Worm (Caenorhabditis elegans) whole organism, mixed stage, embryonic: ENCODE data around the gene F58F12.3.
A peak's percentile ranks its signal among the peaks of the same experiment; 100 is the strongest.

Experiments used
- M03D4.4 ChIP-seq: sonication (generic microtip); optimal IDR thresholded peaks from 2 replicates; lab custom pipeline; 2017; ENCODE audit warnings: mild to moderate bottlenecking, missing genetic modification characterization, missing compliant biosample characterization
- bed-3 ChIP-seq: fragments of 200-800 bp; sonication (Bioruptor generic); optimal IDR thresholded peaks from 3 replicates; lab custom pipeline; 2018; ENCODE audit warnings: mild to moderate bottlenecking, missing genetic modification characterization, moderate library complexity, missing compliant biosample characterization
- ceh-39 ChIP-seq: fragments of 150-350 bp; optimal IDR thresholded peaks from 2 replicates; lab custom pipeline; 2014; ENCODE audit warnings: missing biosample characterization, missing genetic modification characterization
- ceh-83 ChIP-seq: fragments of 200-800 bp; sonication (Bioruptor generic); optimal IDR thresholded peaks from 2 replicates; lab custom pipeline; 2018; ENCODE audit warnings: mild to moderate bottlenecking, missing genetic modification characterization, missing compliant biosample characterization
- ces-1 ChIP-seq: fragments of 150-350 bp; optimal IDR thresholded peaks from 2 replicates; lab custom pipeline; 2014; ENCODE audit warnings: missing biosample characterization, missing genetic modification reagents, missing genetic modification characterization
- cnd-1 ChIP-seq: fragments of 200-800 bp; sonication (Bioruptor generic); optimal IDR thresholded peaks from 2 replicates; lab custom pipeline; 2018; ENCODE audit warnings: mild to moderate bottlenecking, missing genetic modification characterization, missing compliant biosample characterization
- drap-1 ChIP-seq: fragments of 200-800 bp; sonication (Bioruptor generic); optimal IDR thresholded peaks from 3 replicates; lab custom pipeline; 2018; ENCODE audit warnings: mild to moderate bottlenecking, missing genetic modification characterization, missing compliant biosample characterization
- elt-1 ChIP-seq: sonication (generic microtip); optimal IDR thresholded peaks from 2 replicates; lab custom pipeline; 2017; ENCODE audit warnings: missing genetic modification characterization, mild to moderate bottlenecking, missing compliant biosample characterization, antibody characterized with exemption, moderate library complexity, borderline replicate concordance; ENCODE audit not compliant: insufficient read depth
- elt-3 ChIP-seq: fragments of 150-350 bp; optimal IDR thresholded peaks from 2 replicates; lab custom pipeline; 2014; ENCODE audit warnings: missing biosample characterization, missing genetic modification characterization
- flh-1 ChIP-seq: fragments of 200-800 bp; sonication (Bioruptor generic); optimal IDR thresholded peaks from 2 replicates; lab custom pipeline; 2018; ENCODE audit warnings: mild to moderate bottlenecking, missing genetic modification characterization, moderate library complexity, missing compliant biosample characterization
- ham-2 ChIP-seq: fragments of 200-800 bp; sonication (Bioruptor generic); optimal IDR thresholded peaks from 2 replicates; lab custom pipeline; 2018; ENCODE audit warnings: mild to moderate bottlenecking, missing genetic modification characterization, missing compliant biosample characterization
- hlh-1 ChIP-seq: fragments of 150-350 bp; optimal IDR thresholded peaks from 2 replicates; lab custom pipeline; 2014; ENCODE audit warnings: missing biosample characterization, missing genetic modification reagents, missing genetic modification characterization
- lin-13 ChIP-seq: fragments of 150-350 bp; optimal IDR thresholded peaks from 2 replicates; lab custom pipeline; 2014; ENCODE audit warnings: missing biosample characterization, missing genetic modification characterization
- lin-32 ChIP-seq: fragments of 200-800 bp; sonication (Bioruptor generic); optimal IDR thresholded peaks from 2 replicates; lab custom pipeline; 2018; ENCODE audit warnings: mild to moderate bottlenecking, missing genetic modification characterization, missing compliant biosample characterization
- lsy-2 ChIP-seq: fragments of 150-350 bp; optimal IDR thresholded peaks from 2 replicates; lab custom pipeline; 2014; ENCODE audit warnings: missing biosample characterization, missing genetic modification characterization
- mab-5 ChIP-seq: fragments of 150-350 bp; optimal IDR thresholded peaks from 2 replicates; lab custom pipeline; 2014; ENCODE audit warnings: missing biosample characterization, missing genetic modification characterization
- mep-1 ChIP-seq: fragments of 150-350 bp; optimal IDR thresholded peaks from 2 replicates; lab custom pipeline; 2017; ENCODE audit warnings: missing biosample characterization, missing genetic modification reagents, missing genetic modification characterization, inconsistent platforms
- mls-2 ChIP-seq: sonication (generic microtip); optimal IDR thresholded peaks from 2 replicates; lab custom pipeline; 2016; ENCODE audit warnings: mild to moderate bottlenecking, missing genetic modification characterization, moderate library complexity, missing compliant biosample characterization
- nhr-12 ChIP-seq: fragments of 150-350 bp; optimal IDR thresholded peaks from 2 replicates; lab custom pipeline; 2014; ENCODE audit warnings: missing biosample characterization, missing genetic modification characterization
- nhr-2 ChIP-seq: fragments of 150-350 bp; optimal IDR thresholded peaks from 2 replicates; lab custom pipeline; 2014; ENCODE audit warnings: missing biosample characterization, missing genetic modification characterization
- nhr-237 ChIP-seq: fragments of 150-350 bp; optimal IDR thresholded peaks from 2 replicates; lab custom pipeline; 2014; ENCODE audit warnings: missing biosample characterization, missing genetic modification characterization
- nhr-28 ChIP-seq: fragments of 150-350 bp; optimal IDR thresholded peaks from 2 replicates; lab custom pipeline; 2014; ENCODE audit warnings: missing biosample characterization, missing genetic modification characterization
- nhr-76 ChIP-seq: sonication (generic microtip); optimal IDR thresholded peaks from 2 replicates; lab custom pipeline; 2017; ENCODE audit warnings: missing biosample characterization, missing genetic modification characterization
- snpc-4 ChIP-seq: fragments of 150-350 bp; optimal IDR thresholded peaks from 2 replicates; lab custom pipeline; 2014; ENCODE audit warnings: missing biosample characterization, missing genetic modification characterization
- sptf-1 ChIP-seq: sonication (generic microtip); optimal IDR thresholded peaks from 2 replicates; lab custom pipeline; 2017; ENCODE audit warnings: mild to moderate bottlenecking, missing genetic modification characterization, moderate library complexity, missing compliant biosample characterization
- tbx-8 ChIP-seq: fragments of 200-800 bp; sonication (Bioruptor generic); optimal IDR thresholded peaks from 2 replicates; lab custom pipeline; 2018; ENCODE audit warnings: mild to moderate bottlenecking, missing genetic modification characterization, moderate library complexity, missing compliant biosample characterization
- unc-120 ChIP-seq: sonication (generic microtip); optimal IDR thresholded peaks from 2 replicates; lab custom pipeline; 2017; ENCODE audit warnings: missing genetic modification characterization, missing compliant biosample characterization; ENCODE audit not compliant: poor library complexity, severe bottlenecking
- unc-39 ChIP-seq: fragments of 150-350 bp; optimal IDR thresholded peaks from 2 replicates; lab custom pipeline; 2014; ENCODE audit warnings: missing biosample characterization, missing genetic modification characterization
- unc-62 ChIP-seq: fragments of 150-350 bp; optimal IDR thresholded peaks from 2 replicates; lab custom pipeline; 2014; ENCODE audit warnings: missing biosample characterization, missing genetic modification reagents, missing genetic modification characterization
- zip-8 ChIP-seq: fragments of 150-350 bp; optimal IDR thresholded peaks from 2 replicates; lab custom pipeline; 2014; ENCODE audit warnings: missing biosample characterization, missing genetic modification characterization
- ztf-11 ChIP-seq: fragments of 150-350 bp; optimal IDR thresholded peaks from 2 replicates; lab custom pipeline; 2014; ENCODE audit warnings: missing biosample characterization, missing genetic modification characterization

The F58F12.3 gene

ce11 chrII:6387937-6388336 is 3.2 kb downstream of the F58F12.3 start, which contains the start of gene F58F12.2:
TSS of gene F58F12.2 (minus strand) at chrII:6388037.
- TF ChIP-seq nhr-76 (tag; lab: Kevin White, UChicago) (no peak), ceh-39 (tag; lab: Kevin White, UChicago) (no peak), unc-62 (GFP tag; lab: Kevin White, UChicago) (no peak), ceh-83 (no peak), nhr-2 (tag; lab: Kevin White, UChicago) (no peak), mab-5 (tag; lab: Kevin White, UChicago) (no peak), sptf-1 (tag; lab: Kevin White, UChicago) (no peak), tbx-8 (GFP tag; lab: Kevin White, UChicago) (no peak), zip-8 (no peak)

ce11 chrII:6386467-6386866 is 4.6 kb downstream of the F58F12.3 start, which contains the start of gene F58F12.4:
TSS of gene F58F12.4 (plus strand) at chrII:6386767.
- no peak for TF ChIP-seq drap-1 (GFP tag; lab: Kevin White, UChicago)
- no peak for TF ChIP-seq nhr-76 (tag; lab: Kevin White, UChicago)
- TF ChIP-seq bed-3 (GFP tag; lab: Kevin White, UChicago): no peak
- no peak for TF ChIP-seq sptf-1 (tag; lab: Kevin White, UChicago)
- TF ChIP-seq nhr-28 (tag; lab: Kevin White, UChicago): no peak
- no peak for TF ChIP-seq ces-1 (GFP tag; lab: Kevin White, UChicago)
- no peak for TF ChIP-seq M03D4.4 (tag; lab: Kevin White, UChicago)
- TF ChIP-seq tbx-8 (GFP tag; lab: Kevin White, UChicago): no peak
- no peak for TF ChIP-seq snpc-4 (tag; lab: Kevin White, UChicago)
- TF ChIP-seq lsy-2 (tag; lab: Kevin White, UChicago): no peak
- TF ChIP-seq lin-32: no peak
- no peak for TF ChIP-seq elt-3
- TF ChIP-seq ham-2 (GFP tag; lab: Kevin White, UChicago): no peak
- TF ChIP-seq unc-62 (GFP tag; lab: Kevin White, UChicago): no peak
- no peak for TF ChIP-seq flh-1 (GFP tag; lab: Kevin White, UChicago)
- TF ChIP-seq mls-2: no peak
- no peak for TF ChIP-seq ceh-39 (tag; lab: Kevin White, UChicago)
- no peak for TF ChIP-seq nhr-12 (tag; lab: Kevin White, UChicago)
- TF ChIP-seq mab-5 (tag; lab: Kevin White, UChicago): no peak
- TF ChIP-seq, all 35 proteins: peak for 0

ce11 chrII:6383183-6383695 is 7.9 kb downstream of the F58F12.3 start, which contains the start of gene F58F12.1:
TSS of gene F58F12.1 (plus strand) at chrII:6383645.
- TF ChIP-seq ceh-39 (tag; lab: Kevin White, UChicago) (no peak), sptf-1 (tag; lab: Kevin White, UChicago) (peak; percentile 12), lin-13 (tag; lab: Kevin White, UChicago) (peak; percentile 38), lsy-2 (tag; lab: Kevin White, UChicago) (peak; percentile 47), mep-1 (peak; percentile 66), ces-1 (GFP tag; lab: Kevin White, UChicago) (peak; percentile 22), nhr-237 (tag; lab: Kevin White, UChicago) (peak; percentile 43), tbx-8 (GFP tag; lab: Kevin White, UChicago) (no peak)

ce11 chrII:6380866-6381265 is 10.2 kb downstream of the F58F12.3 start, which contains the start of gene F58F12.12:
TSS of gene F58F12.12 (plus strand) at chrII:6381166.
- TF ChIP-seq lin-32: no peak
- TF ChIP-seq ceh-83: no peak
- no peak for TF ChIP-seq cnd-1 (tag; lab: Kevin White, UChicago)
- TF ChIP-seq elt-3: no peak
- TF ChIP-seq nhr-28 (tag; lab: Kevin White, UChicago): no peak
- TF ChIP-seq unc-120: no peak
- TF ChIP-seq lsy-2 (tag; lab: Kevin White, UChicago): no peak
- TF ChIP-seq mab-5 (tag; lab: Kevin White, UChicago): no peak
- TF ChIP-seq mep-1: no peak
- TF ChIP-seq ceh-39 (tag; lab: Kevin White, UChicago): no peak
- TF ChIP-seq sptf-1 (tag; lab: Kevin White, UChicago): no peak
- TF ChIP-seq nhr-12 (tag; lab: Kevin White, UChicago): no peak
- TF ChIP-seq ham-2 (GFP tag; lab: Kevin White, UChicago): no peak
- TF ChIP-seq unc-62 (GFP tag; lab: Kevin White, UChicago): no peak
- TF ChIP-seq hlh-1 (tag; lab: Kevin White, UChicago): no peak
- no peak for TF ChIP-seq snpc-4 (tag; lab: Kevin White, UChicago)

ce11 chrII:6379038-6379563 is 12.0 kb downstream of the F58F12.3 start:
- TF ChIP-seq bed-3 (GFP tag; lab: Kevin White, UChicago) (no peak), elt-1 (tag; lab: Kevin White, UChicago) (no peak), zip-8 (no peak), ztf-11 (tag; lab: Kevin White, UChicago) (no peak), unc-62 (GFP tag; lab: Kevin White, UChicago) (no peak), unc-39 (tag; lab: Kevin White, UChicago) (no peak), nhr-76 (tag; lab: Kevin White, UChicago) (no peak), nhr-237 (tag; lab: Kevin White, UChicago) (no peak), ceh-39 (tag; lab: Kevin White, UChicago) (no peak), lsy-2 (tag; lab: Kevin White, UChicago) (no peak), mls-2 (no peak), nhr-28 (tag; lab: Kevin White, UChicago) (no peak), ham-2 (GFP tag; lab: Kevin White, UChicago) (no peak)
